Worm (Caenorhabditis elegans) whole organism, L1 larva: ENCODE measurements around the gene K07F5.16.

Experiments
- ama-1 ChIP-seq: fragments of 150-350 bp; optimal IDR thresholded peaks from 2 replicates; lab custom pipeline; 2014
- fkh-10 ChIP-seq: sonication (generic microtip); optimal IDR thresholded peaks from 2 replicates; lab custom pipeline; 2017; ENCODE audit warnings: missing biosample characterization, missing genetic modification reagents, missing genetic modification characterization
- nhr-12 ChIP-seq: sonication (generic microtip); optimal IDR thresholded peaks from 2 replicates; lab custom pipeline; 2017; ENCODE audit warnings: missing biosample characterization, missing genetic modification characterization
- nhr-77 ChIP-seq: fragments of 150-350 bp; optimal IDR thresholded peaks from 2 replicates; lab custom pipeline; 2014; ENCODE audit warnings: missing biosample characterization, missing genetic modification characterization
- snpc-4 ChIP-seq: fragments of 150-350 bp; optimal IDR thresholded peaks from 2 replicates; lab custom pipeline; 2014; ENCODE audit warnings: missing biosample characterization, missing genetic modification characterization
- sup-37 ChIP-seq: fragments of 200-800 bp; sonication (Bioruptor generic); optimal IDR thresholded peaks from 2 replicates; lab custom pipeline; 2018; ENCODE audit warnings: mild to moderate bottlenecking, missing genetic modification characterization, missing compliant biosample characterization
- unc-30 ChIP-seq: sonication (generic microtip); optimal IDR thresholded peaks from 2 replicates; lab custom pipeline; 2017; ENCODE audit warnings: missing biosample characterization, missing genetic modification characterization
- unc-62 ChIP-seq: fragments of 150-350 bp; optimal IDR thresholded peaks from 2 replicates; lab custom pipeline; 2014; ENCODE audit warnings: missing biosample characterization, missing genetic modification reagents, missing genetic modification characterization

DNA sequence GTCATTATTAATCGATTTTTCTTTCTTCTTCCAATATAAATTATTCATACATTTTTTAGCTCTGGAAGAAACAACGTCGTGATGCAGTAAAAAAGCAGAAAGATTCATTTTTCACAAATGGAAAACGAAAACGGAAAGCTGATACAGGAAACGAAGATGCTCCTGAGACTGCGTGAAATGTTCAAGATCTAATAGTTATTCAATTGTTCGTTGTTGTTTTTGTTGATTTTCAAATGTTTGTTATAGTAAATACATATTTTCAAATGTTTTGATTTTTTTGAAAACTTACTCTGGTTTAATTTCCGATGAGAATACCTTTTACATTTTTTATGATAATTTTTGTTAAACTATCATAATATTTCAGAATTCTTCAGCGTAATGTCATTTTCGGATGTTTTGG is at the start of gene K07F5.16:
- TF ChIP-seq snpc-4 (tag; lab: Kevin White, UChicago) (no peak), unc-62 (GFP tag; lab: Kevin White, UChicago) (no peak), fkh-10 (GFP tag; lab: Kevin White, UChicago) (no peak), nhr-12 (tag; lab: Kevin White, UChicago) (no peak), ama-1 (lab: Kevin White, UChicago) (no peak), unc-30 (tag; lab: Kevin White, UChicago) (no peak), nhr-77 (no peak), sup-37 (no peak)
